Fruit fly (Drosophila melanogaster) whole organism, embryonic: Measurements from ENCODE around the gene CG17107.

Experiments used
- Adf1 ChIP-seq: fragments of 200-800 bp; sonication (Bioruptor generic); IDR thresholded peaks from 2 replicates; pipeline ENCODE4 v1.3.6; 2022; ENCODE audit warnings: missing biosample characterization, missing genetic modification characterization
- Bgb ChIP-seq: fragments of 200-800 bp; sonication (Bioruptor generic); IDR thresholded peaks from 2 replicates; pipeline ENCODE4 v1.3.6; 2022; ENCODE audit warnings: missing biosample characterization, missing genetic modification characterization; ENCODE audit not compliant: partially characterized antibody
- C15 ChIP-seq: fragments of 200-800 bp; sonication (Bioruptor generic); IDR thresholded peaks from 3 replicates; pipeline ENCODE4 v1.3.6; 2022; ENCODE audit warnings: missing biosample characterization, missing genetic modification characterization
- CG13296 ChIP-seq: fragments of 200-800 bp; sonication (Bioruptor generic); optimal IDR thresholded peaks from 3 replicates; lab custom pipeline; 2018; ENCODE audit warnings: missing biosample characterization, mild to moderate bottlenecking, missing genetic modification characterization
- CG15269 ChIP-seq: fragments of 200-800 bp; sonication (Bioruptor generic); optimal IDR thresholded peaks from 2 replicates; lab custom pipeline; 2018; ENCODE audit warnings: missing biosample characterization, mild to moderate bottlenecking, missing genetic modification characterization, moderate library complexity
- CG1603 ChIP-seq: fragments of 200-800 bp; sonication (Bioruptor generic); optimal IDR thresholded peaks from 2 replicates; lab custom pipeline; 2019; ENCODE audit warnings: missing biosample characterization, mild to moderate bottlenecking, missing genetic modification characterization, moderate library complexity
- CG16863 ChIP-seq: fragments of 200-800 bp; sonication (Bioruptor generic); optimal IDR thresholded peaks from 3 replicates; lab custom pipeline; 2016; ENCODE audit warnings: missing biosample characterization, missing genetic modification characterization
- CG17361 ChIP-seq: fragments of 200-800 bp; sonication (Bioruptor generic); IDR thresholded peaks from 3 replicates; pipeline ENCODE4 v1.3.6; 2022; ENCODE audit warnings: missing biosample characterization, missing genetic modification characterization
- CG17568 ChIP-seq: fragments of 200-800 bp; sonication (Bioruptor generic); optimal IDR thresholded peaks from 2 replicates; lab custom pipeline; 2018; ENCODE audit warnings: missing biosample characterization, mild to moderate bottlenecking, missing genetic modification characterization, moderate library complexity
- CG17912 ChIP-seq: fragments of 200-800 bp; sonication (Bioruptor generic); optimal IDR thresholded peaks from 2 replicates; lab custom pipeline; 2018; ENCODE audit warnings: missing biosample characterization, mild to moderate bottlenecking, missing genetic modification characterization
- CG18011 ChIP-seq: fragments of 200-800 bp; sonication (Bioruptor generic); optimal IDR thresholded peaks from 2 replicates; lab custom pipeline; 2017; ENCODE audit warnings: missing biosample characterization, missing genetic modification characterization, mild to moderate bottlenecking, moderate library complexity, missing genotype
- CG18262 ChIP-seq: fragments of 200-800 bp; optimal IDR thresholded peaks from 3 replicates; lab custom pipeline; 2019; ENCODE audit warnings: missing biosample characterization, mild to moderate bottlenecking, missing genetic modification characterization, moderate library complexity
- CG2120 ChIP-seq: fragments of 200-800 bp; sonication (Bioruptor generic); optimal IDR thresholded peaks from 3 replicates; lab custom pipeline; 2016; ENCODE audit warnings: missing biosample characterization, missing genetic modification characterization
- CG32767 ChIP-seq: fragments of 200-800 bp; sonication (Bioruptor generic); IDR thresholded peaks from 2 replicates; pipeline ENCODE4 v1.3.6; 2022; ENCODE audit warnings: missing biosample characterization, missing genetic modification characterization
- CG34422 ChIP-seq: fragments of 200-800 bp; sonication (Bioruptor generic); IDR thresholded peaks from 3 replicates; pipeline ENCODE4 v1.3.6; 2022; ENCODE audit warnings: missing biosample characterization, missing genetic modification characterization
- CG4360 ChIP-seq: fragments of 200-800 bp; sonication (Bioruptor generic); IDR thresholded peaks from 2 replicates; pipeline ENCODE4 v1.3.6; 2022; ENCODE audit warnings: missing biosample characterization, missing genetic modification characterization
- CG4424 ChIP-seq: fragments of 200-800 bp; sonication (Bioruptor generic); optimal IDR thresholded peaks from 3 replicates; lab custom pipeline; 2016; ENCODE audit warnings: missing biosample characterization, missing genetic modification characterization
- CG4617 ChIP-seq: fragments of 200-800 bp; sonication (Bioruptor generic); optimal IDR thresholded peaks from 3 replicates; lab custom pipeline; 2016; ENCODE audit warnings: missing biosample characterization, missing genetic modification characterization, borderline replicate concordance
- CG6254 ChIP-seq: fragments of 200-800 bp; sonication (Bioruptor generic); optimal IDR thresholded peaks from 3 replicates; lab custom pipeline; 2017; ENCODE audit warnings: mild to moderate bottlenecking, missing biosample characterization, missing genetic modification reagents, missing genetic modification characterization
- CG6683 ChIP-seq: fragments of 200-800 bp; sonication (Bioruptor generic); optimal IDR thresholded peaks from 2 replicates; lab custom pipeline; 2017; ENCODE audit warnings: missing biosample characterization, mild to moderate bottlenecking, missing genetic modification characterization, missing genetic modification reagents
- CG6854 ChIP-seq: fragments of 200-800 bp; sonication (Bioruptor generic); optimal IDR thresholded peaks from 3 replicates; lab custom pipeline; 2017; ENCODE audit warnings: missing biosample characterization, mild to moderate bottlenecking, missing genetic modification characterization
- CoRest ChIP-seq: fragments of 200-800 bp; sonication (Bioruptor generic); optimal IDR thresholded peaks from 3 replicates; lab custom pipeline; 2018; ENCODE audit warnings: missing biosample characterization, mild to moderate bottlenecking, missing genetic modification characterization, moderate library complexity
- CrebB ChIP-seq: fragments of 200-800 bp; sonication (Bioruptor generic); optimal IDR thresholded peaks from 3 replicates; lab custom pipeline; 2018; ENCODE audit warnings: missing biosample characterization, mild to moderate bottlenecking, missing genetic modification characterization
- E2f1 ChIP-seq: fragments of 200-800 bp; sonication (Bioruptor generic); IDR thresholded peaks from 2 replicates; pipeline ENCODE4 v1.3.6; 2022; ENCODE audit warnings: missing biosample characterization, missing genetic modification characterization
- Ets97D ChIP-seq: fragments of 200-800 bp; sonication (Bioruptor generic); optimal IDR thresholded peaks from 3 replicates; lab custom pipeline; 2016; ENCODE audit warnings: missing biosample characterization, missing genetic modification characterization
- HLH54F ChIP-seq: fragments of 200-800 bp; sonication (Bioruptor generic); optimal IDR thresholded peaks from 3 replicates; lab custom pipeline; 2016; ENCODE audit warnings: missing biosample characterization, missing genetic modification characterization
- Hr39 ChIP-seq: fragments of >200 bp; optimal IDR thresholded peaks from 2 replicates; lab custom pipeline; 2017
- Mrtf ChIP-seq: fragments of 200-800 bp; sonication (Bioruptor generic); IDR thresholded peaks from 3 replicates; pipeline ENCODE4 v1.3.6; 2022; ENCODE audit warnings: missing biosample characterization, missing genetic modification characterization
- Stat92E ChIP-seq, 3 experiments: fragments of >200 bp in 2 of 3; fragments of 200-800 bp in 1 of 3; sonication (Bioruptor generic) in 1 of 3; optimal IDR thresholded peaks; 2 replicates each; lab custom pipeline; 2017 to 2019; ENCODE audit warnings: missing biosample characterization in 3 of 3, missing genetic modification characterization in 3 of 3, mild to moderate bottlenecking in 1 of 3, moderate library complexity in 1 of 3
- ab ChIP-seq: fragments of 200-800 bp; sonication (Bioruptor generic); optimal IDR thresholded peaks from 2 replicates; lab custom pipeline; 2016; ENCODE audit warnings: missing biosample characterization, missing genetic modification characterization
- ac ChIP-seq: fragments of 200-800 bp; sonication (Bioruptor generic); optimal IDR thresholded peaks from 3 replicates; lab custom pipeline; 2017; ENCODE audit warnings: missing biosample characterization, mild to moderate bottlenecking, missing genetic modification characterization
- ase ChIP-seq: fragments of 200-800 bp; sonication (Bioruptor generic); IDR thresholded peaks from 3 replicates; pipeline ENCODE4 v1.3.6; 2022; ENCODE audit warnings: missing biosample characterization, missing genetic modification characterization
- az2 ChIP-seq: fragments of 200-800 bp; sonication (Bioruptor generic); optimal IDR thresholded peaks from 3 replicates; lab custom pipeline; 2016; ENCODE audit warnings: missing biosample characterization, missing genetic modification characterization
- cg ChIP-seq: fragments of 200-800 bp; sonication (Bioruptor generic); optimal IDR thresholded peaks from 3 replicates; lab custom pipeline; 2019; ENCODE audit warnings: missing biosample characterization, mild to moderate bottlenecking, missing genetic modification characterization, moderate library complexity
- fd3F ChIP-seq: fragments of 200-800 bp; sonication (Bioruptor generic); optimal IDR thresholded peaks from 2 replicates; lab custom pipeline; 2018; ENCODE audit warnings: missing biosample characterization, mild to moderate bottlenecking, missing genetic modification characterization, moderate library complexity
- gem ChIP-seq: fragments of 200-800 bp; sonication (Bioruptor generic); optimal IDR thresholded peaks from 2 replicates; lab custom pipeline; 2019; ENCODE audit warnings: missing biosample characterization, mild to moderate bottlenecking, missing genetic modification characterization, moderate library complexity
- grau ChIP-seq: fragments of 200-800 bp; optimal IDR thresholded peaks from 3 replicates; lab custom pipeline; 2019; ENCODE audit warnings: missing biosample characterization, mild to moderate bottlenecking, missing genetic modification characterization, moderate library complexity
- ind ChIP-seq: fragments of 200-800 bp; sonication (Bioruptor generic); optimal IDR thresholded peaks from 3 replicates; lab custom pipeline; 2016; ENCODE audit warnings: missing biosample characterization, missing genetic modification characterization
- kay ChIP-seq: fragments of 200-800 bp; sonication (Bioruptor generic); optimal IDR thresholded peaks from 2 replicates; lab custom pipeline; 2016; ENCODE audit warnings: missing biosample characterization, missing genetic modification characterization
- ken ChIP-seq: fragments of 200-800 bp; sonication (Bioruptor generic); IDR thresholded peaks from 3 replicates; pipeline ENCODE4 v1.3.6; 2022; ENCODE audit warnings: missing biosample characterization, missing genetic modification characterization
- kni ChIP-seq: fragments of 200-800 bp; sonication (Bioruptor generic); optimal IDR thresholded peaks from 3 replicates; lab custom pipeline; 2017; ENCODE audit warnings: mild to moderate bottlenecking, missing biosample characterization, missing genetic modification reagents, missing genetic modification characterization
- peb ChIP-seq: fragments of 200-800 bp; sonication (Bioruptor generic); IDR thresholded peaks from 2 replicates; pipeline ENCODE4 v1.3.6; 2022; ENCODE audit warnings: missing biosample characterization, missing genetic modification characterization
- pnt ChIP-seq: fragments of 200-800 bp; sonication (Bioruptor generic); optimal IDR thresholded peaks from 3 replicates; lab custom pipeline; 2016; ENCODE audit warnings: missing biosample characterization, missing genetic modification characterization
- pros ChIP-seq: fragments of 200-800 bp; sonication (Bioruptor generic); optimal IDR thresholded peaks from 3 replicates; lab custom pipeline; 2019; ENCODE audit warnings: missing biosample characterization, mild to moderate bottlenecking, missing genetic modification characterization, moderate library complexity
- so ChIP-seq: fragments of 200-800 bp; sonication (Bioruptor generic); IDR thresholded peaks from 3 replicates; pipeline ENCODE4 v1.3.6; 2022; ENCODE audit warnings: missing biosample characterization, missing genetic modification characterization
- sob ChIP-seq: fragments of 200-800 bp; sonication (Bioruptor generic); IDR thresholded peaks from 2 replicates; pipeline ENCODE4 v1.3.6; 2022; ENCODE audit warnings: missing biosample characterization, missing genetic modification characterization
- unpg ChIP-seq: fragments of 200-800 bp; sonication (Bioruptor generic); optimal IDR thresholded peaks from 3 replicates; lab custom pipeline; 2018; ENCODE audit warnings: missing biosample characterization, mild to moderate bottlenecking, missing genetic modification characterization, moderate library complexity
- vnd ChIP-seq: fragments of 200-800 bp; sonication (Bioruptor generic); IDR thresholded peaks from 3 replicates; pipeline ENCODE4 v1.3.6; 2022; ENCODE audit warnings: missing biosample characterization, missing genetic modification characterization; ENCODE audit not compliant: partially characterized antibody
- wek ChIP-seq: fragments of 200-800 bp; sonication (Bioruptor generic); optimal IDR thresholded peaks from 3 replicates; lab custom pipeline; 2018; ENCODE audit warnings: missing biosample characterization, mild to moderate bottlenecking, missing genetic modification characterization, moderate library complexity

Gene CG17107

dm6 chr2L:10661490-10662240, 20.0 kb upstream of the CG17107 start, which contains the start of gene CG31871 (continued):
- TF ChIP-seq CrebB (peak; percentile 20), grau (tag; lab: Kevin White, UChicago) (peak; percentile 83), CG2120 (GFP tag; lab: Kevin White, UChicago) (peak; percentile 25), CG18011 (GFP tag; lab: Kevin White, UChicago) (peak; percentile 3), sob (GFP tag; lab: Robert Waterston, UW) (no peak), ken (GFP tag; lab: Robert Waterston, UW) (no peak; the same call in 2 of the 3 replicates), CG34422 (GFP tag; lab: Robert Waterston, UW) (peak; percentile 70; the same call in 2 of the 3 replicates), CG4360 (GFP tag; lab: Robert Waterston, UW) (no peak), Hr39 (lab: Kevin White, UChicago) (no peak), Bgb (GFP tag; lab: Robert Waterston, UW) (no peak), ase (GFP tag; lab: Robert Waterston, UW) (peak; percentile 67; the same call in 2 of the 3 replicates), CG6254 (peak; percentile 35), CG6683 (GFP tag; lab: Kevin White, UChicago) (no peak), ind (GFP tag; lab: Kevin White, UChicago) (peak; percentile 48), CG17568 (GFP tag; lab: Kevin White, UChicago) (peak; percentile 42), E2f1 (GFP tag; lab: Robert Waterston, UW) (peak; percentile 67), gem (peak; percentile 92), C15 (GFP tag; lab: Robert Waterston, UW) (no peak), CG13296 (GFP tag; lab: Kevin White, UChicago) (peak; percentile 74), Adf1 (GFP tag; lab: Robert Waterston, UW) (no peak), CG6854 (GFP tag; lab: Kevin White, UChicago) (peak; percentile 25), ab (GFP tag; lab: Kevin White, UChicago) (no peak), CG17361 (GFP tag; lab: Robert Waterston, UW) (peak; percentile 87), unpg (peak; percentile 82), pnt (GFP tag; lab: Kevin White, UChicago) (no peak), kni (peak; percentile 48), CG15269 (tag; lab: Kevin White, UChicago) (peak; percentile 82), CG16863 (GFP tag; lab: Kevin White, UChicago) (no peak), vnd (no peak), az2 (peak; percentile 64), HLH54F (GFP tag; lab: Kevin White, UChicago) (no peak), CG18262 (peak; percentile 86), fd3F (peak; percentile 61), CG17912 (GFP tag; lab: Kevin White, UChicago) (no peak), ac (no peak), CoRest (tag; lab: Kevin White, UChicago) (peak; percentile 88), Ets97D (no peak), wek (GFP tag; lab: Kevin White, UChicago) (no peak), CG4617 (GFP tag; lab: Kevin White, UChicago) (no peak), so (GFP tag; lab: Robert Waterston, UW) (0 out of 3 replicates have a peak, but pooled peaks have one; percentile 35), kay (GFP tag; lab: Kevin White, UChicago) (no peak), Stat92E (GFP tag; optimal IDR thresholded peaks at IDR 0.05; lab: Kevin White, UChicago) (no peak), peb (peak; percentile 61), Mrtf (peak; percentile 29; the same call in 1 of the 3 replicates), cg (GFP tag; lab: Kevin White, UChicago) (no peak), CG4424 (GFP tag; lab: Kevin White, UChicago) (peak; percentile 75), CG1603 (tag; lab: Kevin White, UChicago) (peak; percentile 41), CG32767 (GFP tag; lab: Robert Waterston, UW) (peak; percentile 58; the same call in 1 of the 2 replicates), pros (GFP tag; lab: Kevin White, UChicago) (peak; percentile 11)
